Fruit fly (Drosophila melanogaster) whole organism, embryonic: ENCODE measurements around the gene dec.
A peak's percentile ranks its signal among the peaks of the same experiment; 100 is the strongest.

ENCODE experiments used
- Bgb ChIP-seq: fragments of 200-800 bp; sonication (Bioruptor generic); IDR thresholded peaks from 2 replicates; pipeline ENCODE4 v1.3.6; 2022; ENCODE audit warnings: missing biosample characterization, missing genetic modification characterization; ENCODE audit not compliant: partially characterized antibody
- CG11723 ChIP-seq: fragments of 200-800 bp; sonication (Bioruptor generic); optimal IDR thresholded peaks from 2 replicates; lab custom pipeline; 2017; ENCODE audit warnings: missing biosample characterization, mild to moderate bottlenecking, missing genetic modification characterization
- CG1233 ChIP-seq: fragments of 200-800 bp; sonication (Bioruptor generic); optimal IDR thresholded peaks from 4 replicates; lab custom pipeline; 2018; ENCODE audit warnings: missing biosample characterization, mild to moderate bottlenecking, missing genetic modification characterization
- CG12391 ChIP-seq: fragments of 200-800 bp; sonication (Bioruptor generic); optimal IDR thresholded peaks from 3 replicates; lab custom pipeline; 2018; ENCODE audit warnings: missing biosample characterization, mild to moderate bottlenecking, missing genetic modification characterization, moderate library complexity
- CG12744 ChIP-seq: fragments of 200-800 bp; sonication (Bioruptor generic); optimal IDR thresholded peaks from 2 replicates; lab custom pipeline; 2016; ENCODE audit warnings: missing biosample characterization, missing genetic modification characterization
- CG15073 ChIP-seq: fragments of 200-800 bp; sonication (Bioruptor generic); optimal IDR thresholded peaks from 2 replicates; lab custom pipeline; 2016; ENCODE audit warnings: missing biosample characterization, missing genetic modification characterization
- CG2120 ChIP-seq: fragments of 200-800 bp; sonication (Bioruptor generic); optimal IDR thresholded peaks from 3 replicates; lab custom pipeline; 2016; ENCODE audit warnings: missing biosample characterization, missing genetic modification characterization
- CG43689 ChIP-seq: fragments of 200-800 bp; sonication (Bioruptor generic); IDR thresholded peaks from 2 replicates; pipeline ENCODE4 v1.3.6; 2022; ENCODE audit warnings: missing biosample characterization, missing genetic modification characterization
- CG4707 ChIP-seq: fragments of 200-800 bp; sonication (Bioruptor generic); optimal IDR thresholded peaks from 2 replicates; lab custom pipeline; 2018; ENCODE audit warnings: missing biosample characterization, mild to moderate bottlenecking, missing genetic modification characterization, moderate library complexity
- CG5180 ChIP-seq: fragments of 200-800 bp; sonication (Bioruptor generic); optimal IDR thresholded peaks from 3 replicates; lab custom pipeline; 2017; ENCODE audit warnings: missing biosample characterization, missing genetic modification characterization, mild to moderate bottlenecking, moderate library complexity, missing genetic modification reagents
- CG8478 ChIP-seq: fragments of >200 bp; optimal IDR thresholded peaks from 2 replicates; lab custom pipeline; 2018
- CG8944 ChIP-seq: fragments of 200-800 bp; sonication (Bioruptor generic); optimal IDR thresholded peaks from 3 replicates; lab custom pipeline; 2016; ENCODE audit warnings: missing biosample characterization, missing genetic modification characterization
- CG9727 ChIP-seq: fragments of 200-800 bp; sonication (Bioruptor generic); optimal IDR thresholded peaks from 3 replicates; lab custom pipeline; 2017; ENCODE audit warnings: missing biosample characterization, mild to moderate bottlenecking, missing genetic modification characterization
- Drgx ChIP-seq: fragments of 200-800 bp; sonication (Bioruptor generic); IDR thresholded peaks from 2 replicates; pipeline ENCODE4 v1.3.6; 2022; ENCODE audit warnings: missing biosample characterization, missing genetic modification characterization
- Fer3 ChIP-seq: fragments of 200-800 bp; sonication (Bioruptor generic); optimal IDR thresholded peaks from 2 replicates; lab custom pipeline; 2018; ENCODE audit warnings: missing biosample characterization, mild to moderate bottlenecking, missing genetic modification characterization, moderate library complexity
- H15 ChIP-seq: fragments of 200-800 bp; sonication (Bioruptor generic); IDR thresholded peaks from 3 replicates; pipeline ENCODE4 v1.3.6; 2022; ENCODE audit warnings: missing biosample characterization, missing genetic modification characterization
- Hr3 ChIP-seq: fragments of 200-800 bp; sonication (Bioruptor generic); optimal IDR thresholded peaks from 3 replicates; lab custom pipeline; 2016; ENCODE audit warnings: missing biosample characterization, missing genetic modification characterization
- Jarid2 ChIP-seq: fragments of 200-800 bp; sonication (Bioruptor generic); optimal IDR thresholded peaks from 3 replicates; lab custom pipeline; 2017; ENCODE audit warnings: mild to moderate bottlenecking, missing biosample characterization, missing genetic modification reagents, missing genetic modification characterization
- Lpt ChIP-seq: fragments of >200 bp; optimal IDR thresholded peaks from 2 replicates; lab custom pipeline; 2018; ENCODE audit warnings: missing biosample characterization, missing genetic modification characterization
- Meics ChIP-seq: fragments of 200-800 bp; sonication (Bioruptor generic); optimal IDR thresholded peaks from 2 replicates; lab custom pipeline; 2017; ENCODE audit warnings: missing biosample characterization, mild to moderate bottlenecking, missing genetic modification characterization
- Mrtf ChIP-seq: fragments of 200-800 bp; sonication (Bioruptor generic); IDR thresholded peaks from 3 replicates; pipeline ENCODE4 v1.3.6; 2022; ENCODE audit warnings: missing biosample characterization, missing genetic modification characterization
- NC2α ChIP-seq: fragments of 200-800 bp; sonication (Bioruptor generic); optimal IDR thresholded peaks from 2 replicates; lab custom pipeline; 2016; ENCODE audit warnings: missing biosample characterization, missing genetic modification characterization
- NC2β ChIP-seq: fragments of 200-800 bp; sonication (Bioruptor generic); optimal IDR thresholded peaks from 2 replicates; lab custom pipeline; 2016; ENCODE audit warnings: missing biosample characterization, missing genetic modification characterization
- NFAT ChIP-seq: fragments of 200-800 bp; sonication (Bioruptor generic); IDR thresholded peaks from 2 replicates; pipeline ENCODE4 v1.3.6; 2022; ENCODE audit warnings: missing biosample characterization, missing genetic modification characterization
- Oli ChIP-seq: fragments of 200-800 bp; sonication (Bioruptor generic); optimal IDR thresholded peaks from 2 replicates; lab custom pipeline; 2018; ENCODE audit warnings: missing biosample characterization, mild to moderate bottlenecking, missing genetic modification characterization, moderate library complexity
- Usf ChIP-seq: fragments of 200-800 bp; sonication (Bioruptor generic); optimal IDR thresholded peaks from 2 replicates; lab custom pipeline; 2017; ENCODE audit warnings: missing genotype, missing biosample characterization, missing genetic modification characterization
- Vsx1 ChIP-seq: fragments of 200-800 bp; sonication (Bioruptor generic); optimal IDR thresholded peaks from 2 replicates; lab custom pipeline; 2017; ENCODE audit warnings: missing biosample characterization, mild to moderate bottlenecking, missing genetic modification characterization, missing genetic modification reagents
- abd-A ChIP-seq: fragments of 200-800 bp; sonication (Bioruptor generic); optimal IDR thresholded peaks from 3 replicates; lab custom pipeline; 2019; ENCODE audit warnings: missing biosample characterization, mild to moderate bottlenecking, missing genetic modification characterization, moderate library complexity
- ac ChIP-seq: fragments of 200-800 bp; sonication (Bioruptor generic); optimal IDR thresholded peaks from 3 replicates; lab custom pipeline; 2017; ENCODE audit warnings: missing biosample characterization, mild to moderate bottlenecking, missing genetic modification characterization
- btn ChIP-seq: fragments of 200-800 bp; sonication (Bioruptor generic); optimal IDR thresholded peaks from 2 replicates; lab custom pipeline; 2016; ENCODE audit warnings: missing biosample characterization, missing genetic modification characterization
- caup ChIP-seq: fragments of 200-800 bp; sonication (Bioruptor generic); optimal IDR thresholded peaks from 3 replicates; lab custom pipeline; 2017; ENCODE audit warnings: missing biosample characterization, mild to moderate bottlenecking, missing genetic modification characterization, moderate library complexity; ENCODE audit not compliant: severe bottlenecking
- crc ChIP-seq: fragments of 200-800 bp; sonication (Bioruptor generic); optimal IDR thresholded peaks from 2 replicates; lab custom pipeline; 2016; ENCODE audit warnings: missing biosample characterization, missing genetic modification characterization
- ems ChIP-seq: fragments of 200-800 bp; sonication (Bioruptor generic); optimal IDR thresholded peaks from 3 replicates; lab custom pipeline; 2016; ENCODE audit warnings: missing biosample characterization, missing genetic modification characterization
- eve ChIP-seq, 2 experiments: fragments of >200 bp; optimal IDR thresholded peaks; 2 replicates each; lab custom pipeline; 2017; ENCODE audit warnings: missing biosample characterization in 2 of 2, missing genetic modification characterization in 2 of 2
- fd3F ChIP-seq: fragments of 200-800 bp; sonication (Bioruptor generic); optimal IDR thresholded peaks from 2 replicates; lab custom pipeline; 2018; ENCODE audit warnings: missing biosample characterization, mild to moderate bottlenecking, missing genetic modification characterization, moderate library complexity
- hbn ChIP-seq: fragments of 200-800 bp; sonication (Bioruptor generic); IDR thresholded peaks from 2 replicates; pipeline ENCODE4 v1.3.6; 2022; ENCODE audit warnings: missing biosample characterization, missing genetic modification characterization; ENCODE audit not compliant: partially characterized antibody
- ind ChIP-seq: fragments of 200-800 bp; sonication (Bioruptor generic); optimal IDR thresholded peaks from 3 replicates; lab custom pipeline; 2016; ENCODE audit warnings: missing biosample characterization, missing genetic modification characterization
- insv ChIP-seq, 2 experiments: fragments of 200-800 bp; sonication (Bioruptor generic); optimal IDR thresholded peaks; 3 replicates each; lab custom pipeline; 2016 to 2018; ENCODE audit warnings: missing biosample characterization in 2 of 2, missing genetic modification characterization in 2 of 2
- lab ChIP-seq: fragments of 200-800 bp; sonication (Bioruptor generic); optimal IDR thresholded peaks from 3 replicates; lab custom pipeline; 2017; ENCODE audit warnings: missing biosample characterization, missing genetic modification characterization, mild to moderate bottlenecking, moderate library complexity, missing genetic modification reagents
- nerfin-1 ChIP-seq: fragments of 200-800 bp; sonication (Bioruptor generic); optimal IDR thresholded peaks from 3 replicates; lab custom pipeline; 2019; ENCODE audit warnings: missing biosample characterization, mild to moderate bottlenecking, missing genetic modification characterization, moderate library complexity
- peb ChIP-seq: fragments of 200-800 bp; sonication (Bioruptor generic); IDR thresholded peaks from 2 replicates; pipeline ENCODE4 v1.3.6; 2022; ENCODE audit warnings: missing biosample characterization, missing genetic modification characterization
- repo ChIP-seq: fragments of 200-800 bp; sonication (Bioruptor generic); optimal IDR thresholded peaks from 2 replicates; lab custom pipeline; 2016; ENCODE audit warnings: missing biosample characterization, missing genetic modification characterization
- salm ChIP-seq: fragments of 200-800 bp; sonication (Bioruptor generic); optimal IDR thresholded peaks from 2 replicates; lab custom pipeline; 2018; ENCODE audit warnings: missing biosample characterization, mild to moderate bottlenecking, missing genetic modification characterization
- slou ChIP-seq: fragments of 200-800 bp; sonication (Bioruptor generic); optimal IDR thresholded peaks from 3 replicates; lab custom pipeline; 2016; ENCODE audit warnings: missing biosample characterization, missing genetic modification characterization
- sna ChIP-seq: fragments of 200-800 bp; sonication (Bioruptor generic); IDR thresholded peaks from 2 replicates; pipeline ENCODE4 v1.3.6; 2022; ENCODE audit warnings: missing biosample characterization, missing genetic modification characterization; ENCODE audit not compliant: partially characterized antibody
- tin ChIP-seq: fragments of 200-800 bp; sonication (Bioruptor generic); optimal IDR thresholded peaks from 3 replicates; lab custom pipeline; 2016; ENCODE audit warnings: missing biosample characterization, missing genetic modification characterization
- tio ChIP-seq: fragments of 200-800 bp; sonication (Bioruptor generic); optimal IDR thresholded peaks from 2 replicates; lab custom pipeline; 2017; ENCODE audit warnings: missing biosample characterization, missing genetic modification characterization, inconsistent platforms
- trh ChIP-seq: fragments of 200-800 bp; sonication (Bioruptor generic); optimal IDR thresholded peaks from 2 replicates; lab custom pipeline; 2016; ENCODE audit warnings: missing biosample characterization, missing genetic modification characterization
- usp ChIP-seq: fragments of >200 bp; optimal IDR thresholded peaks from 2 replicates; lab custom pipeline; 2017; ENCODE audit warnings: missing biosample characterization, missing genetic modification characterization
- zen2 ChIP-seq: fragments of 200-800 bp; sonication (Bioruptor generic); IDR thresholded peaks from 3 replicates; pipeline ENCODE4 v1.3.6; 2022; ENCODE audit warnings: missing biosample characterization, missing genetic modification characterization; ENCODE audit not compliant: partially characterized antibody
- zfh2 ChIP-seq: fragments of 200-800 bp; sonication (Bioruptor generic); optimal IDR thresholded peaks from 2 replicates; lab custom pipeline; 2016; ENCODE audit warnings: missing biosample characterization, missing genetic modification characterization

dec gene

DNA sequence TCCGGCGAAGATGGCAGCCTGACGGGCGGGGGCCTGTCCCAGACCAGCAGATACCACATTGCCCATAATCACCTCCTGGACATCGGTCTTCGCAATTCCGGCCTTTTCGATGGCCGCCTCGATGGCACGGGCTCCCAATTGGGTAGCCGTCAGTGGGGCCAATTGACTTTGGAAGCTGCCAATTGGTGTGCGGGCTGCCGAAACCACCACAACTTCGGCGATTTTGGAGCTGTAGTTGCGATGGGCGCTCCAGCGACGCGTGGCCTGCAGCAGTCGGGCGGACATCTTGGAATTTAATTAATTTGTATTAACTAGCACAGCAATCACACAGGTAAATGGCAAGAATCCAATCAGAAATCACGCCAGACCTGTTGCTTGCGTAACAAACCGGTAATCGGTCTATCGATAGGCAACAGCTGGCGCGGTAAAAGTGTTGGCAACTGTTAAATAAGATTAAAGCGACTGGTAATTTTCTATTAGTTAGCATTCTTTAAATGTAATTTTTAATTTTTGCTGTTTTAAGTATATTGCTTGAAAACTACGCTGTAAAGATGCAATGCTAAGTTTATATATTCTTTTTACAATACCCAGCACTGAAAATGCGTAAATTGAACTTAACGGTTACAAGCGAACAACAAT lies 15.5 kb upstream of the dec start, which contains the start of gene Acat1 (continued):
- TF ChIP-seq NFAT (GFP tag; lab: Robert Waterston, UW) (no peak), CG4707 (GFP tag; lab: Kevin White, UChicago) (no peak), ac (no peak), Drgx (GFP tag; lab: Robert Waterston, UW) (peak; percentile 62), sna (GFP tag; lab: Robert Waterston, UW) (0 out of 2 replicates have a peak, but pooled peaks have one; percentile 29), Oli (tag; lab: Kevin White, UChicago) (peak; percentile 5), CG12744 (peak; percentile 28), lab (GFP tag; lab: Kevin White, UChicago) (peak; percentile 72), nerfin-1 (no peak), CG5180 (GFP tag; lab: Kevin White, UChicago) (no peak), eve (GFP tag; optimal IDR thresholded peaks at IDR 0.05; lab: Kevin White, UChicago) (no peak), usp (GFP tag; lab: Kevin White, UChicago) (no peak), tio (peak; percentile 40), trh (GFP tag; lab: Kevin White, UChicago) (no peak), Lpt (GFP tag; lab: Kevin White, UChicago) (no peak), Usf (no peak), Jarid2 (GFP tag; lab: Kevin White, UChicago) (peak; percentile 12), insv (GFP tag; optimal IDR thresholded peaks at IDR 0.05; lab: Kevin White, UChicago) (peak; percentile 56 to 94), tin (GFP tag; lab: Kevin White, UChicago) (peak; percentile 49), CG43689 (GFP tag; lab: Robert Waterston, UW) (no peak), fd3F (GFP tag; lab: Kevin White, UChicago) (no peak), H15 (no peak), zen2 (GFP tag; lab: Robert Waterston, UW) (no peak), NC2β (GFP tag; lab: Kevin White, UChicago) (peak; percentile 38), ems (GFP tag; lab: Kevin White, UChicago) (peak; percentile 43), abd-A (tag; lab: Kevin White, UChicago) (no peak), hbn (GFP tag; lab: Robert Waterston, UW) (peak; percentile 18; the same call in 1 of the 2 replicates), salm (tag; lab: Kevin White, UChicago) (no peak), CG1233 (GFP tag; lab: Kevin White, UChicago) (peak; percentile 33), btn (GFP tag; lab: Kevin White, UChicago) (no peak), Hr3 (peak; percentile 35), CG11723 (GFP tag; lab: Kevin White, UChicago) (no peak), CG8478 (lab: Kevin White, UChicago) (no peak), NC2α (GFP tag; lab: Kevin White, UChicago) (no peak), CG12391 (tag; lab: Kevin White, UChicago) (peak; percentile 75), Mrtf (GFP tag; lab: Robert Waterston, UW) (no peak)
- TF ChIP-seq, all 482 proteins: peak for 239

DNA sequence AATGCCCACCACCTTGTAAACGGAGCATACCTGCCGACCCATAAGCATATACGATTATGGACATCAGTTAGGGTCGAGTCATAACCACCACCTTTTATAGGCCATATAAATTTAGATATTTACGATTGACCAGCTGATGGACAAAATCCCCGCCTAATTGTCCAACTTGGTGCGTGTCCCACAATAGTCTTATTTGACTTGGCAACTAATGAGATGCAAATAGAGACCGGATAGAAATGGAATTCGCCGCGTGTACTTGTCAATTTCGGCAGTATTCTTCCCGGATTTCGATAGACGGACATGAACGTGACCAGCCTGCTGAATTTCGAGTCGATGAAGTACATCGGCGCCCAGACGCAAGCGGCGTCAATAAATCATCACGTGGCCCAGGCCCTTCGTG lies 11.3 kb upstream of the dec start, which contains the start of gene Ir7g:
Ir7g (plus strand) TSS at position 301 of the 400 bp plus-strand sequence.
- TF ChIP-seq hbn (GFP tag; lab: Robert Waterston, UW), result no peak
- TF ChIP-seq CG8944 (GFP tag; lab: Kevin White, UChicago), result no peak
- TF ChIP-seq repo, result no peak
- TF ChIP-seq CG9727 (GFP tag; lab: Kevin White, UChicago), result no peak
- no peak for TF ChIP-seq zfh2 (GFP tag; lab: Kevin White, UChicago)
- TF ChIP-seq ind (GFP tag; lab: Kevin White, UChicago), result no peak
- no peak for TF ChIP-seq ems (GFP tag; lab: Kevin White, UChicago)
- TF ChIP-seq Vsx1, result no peak
- TF ChIP-seq Bgb (GFP tag; lab: Robert Waterston, UW), result no peak
- TF ChIP-seq Meics (GFP tag; lab: Kevin White, UChicago), result no peak
- no peak for TF ChIP-seq caup (GFP tag; lab: Kevin White, UChicago)
- no peak for TF ChIP-seq peb (GFP tag; lab: Robert Waterston, UW)
- no peak for TF ChIP-seq slou (GFP tag; lab: Kevin White, UChicago)
- no peak for TF ChIP-seq Lpt (GFP tag; lab: Kevin White, UChicago)
- TF ChIP-seq CG2120 (GFP tag; lab: Kevin White, UChicago), result no peak
- TF ChIP-seq CG15073 (GFP tag; lab: Kevin White, UChicago), result no peak
- TF ChIP-seq crc (GFP tag; lab: Kevin White, UChicago), result no peak
- no peak for TF ChIP-seq Fer3 (tag; lab: Kevin White, UChicago)
